Worm (Caenorhabditis elegans) whole organism, late embryonic: ENCODE results near the gene daf-5.

Source experiments
- C08G9.2 ChIP-seq: sonication (generic microtip); optimal IDR thresholded peaks from 2 replicates; lab custom pipeline; 2016; ENCODE audit warnings: mild to moderate bottlenecking, missing genetic modification characterization, moderate library complexity, missing compliant biosample characterization
- K02D7.2 ChIP-seq: sonication (generic microtip); optimal IDR thresholded peaks from 2 replicates; lab custom pipeline; 2017; ENCODE audit warnings: mild to moderate bottlenecking, missing genetic modification characterization, missing compliant biosample characterization
- Y22D7AL.16 ChIP-seq: sonication (generic microtip); optimal IDR thresholded peaks from 2 replicates; lab custom pipeline; 2016; ENCODE audit warnings: missing genetic modification characterization, missing compliant biosample characterization
- ahr-1 ChIP-seq: sonication (generic microtip); optimal IDR thresholded peaks from 2 replicates; lab custom pipeline; 2016; ENCODE audit warnings: missing genetic modification characterization, missing compliant biosample characterization
- ama-1 ChIP-seq: fragments of 150-350 bp; optimal IDR thresholded peaks from 2 replicates; lab custom pipeline; 2014
- ceh-18 ChIP-seq: sonication (generic microtip); optimal IDR thresholded peaks from 2 replicates; lab custom pipeline; 2016; ENCODE audit warnings: missing genetic modification characterization, missing compliant biosample characterization
- ceh-19 ChIP-seq: fragments of 200-800 bp; sonication (Bioruptor generic); optimal IDR thresholded peaks from 2 replicates; lab custom pipeline; 2018; ENCODE audit warnings: mild to moderate bottlenecking, missing genetic modification characterization, missing compliant biosample characterization
- ceh-2 ChIP-seq: sonication (generic microtip); optimal IDR thresholded peaks from 2 replicates; lab custom pipeline; 2016; ENCODE audit warnings: missing genotype, missing genetic modification characterization, missing compliant biosample characterization
- ceh-22 ChIP-seq: sonication (generic microtip); optimal IDR thresholded peaks from 2 replicates; lab custom pipeline; 2017; ENCODE audit warnings: missing biosample characterization, missing genetic modification characterization
- ceh-24 ChIP-seq: sonication (generic microtip); optimal IDR thresholded peaks from 2 replicates; lab custom pipeline; 2016; ENCODE audit warnings: mild to moderate bottlenecking, missing genetic modification characterization, missing compliant biosample characterization
- ceh-31 ChIP-seq: sonication (generic microtip); optimal IDR thresholded peaks from 2 replicates; lab custom pipeline; 2016; ENCODE audit warnings: missing genetic modification characterization, missing compliant biosample characterization
- ceh-6 ChIP-seq: fragments of 200-800 bp; sonication (Bioruptor generic); optimal IDR thresholded peaks from 2 replicates; lab custom pipeline; 2018; ENCODE audit warnings: mild to moderate bottlenecking, missing genetic modification characterization, missing compliant biosample characterization
- ceh-9 ChIP-seq: sonication (generic microtip); optimal IDR thresholded peaks from 2 replicates; lab custom pipeline; 2016; ENCODE audit warnings: mild to moderate bottlenecking, missing genetic modification characterization, inconsistent platforms, missing compliant biosample characterization
- dmd-4 ChIP-seq: sonication (generic microtip); optimal IDR thresholded peaks from 2 replicates; lab custom pipeline; 2016; ENCODE audit warnings: borderline replicate concordance, missing genetic modification characterization, missing compliant biosample characterization
- elt-2 ChIP-seq: sonication (generic microtip); optimal IDR thresholded peaks from 2 replicates; lab custom pipeline; 2016; ENCODE audit warnings: missing genetic modification reagents, missing genetic modification characterization, missing compliant biosample characterization
- elt-4 ChIP-seq: sonication (generic microtip); optimal IDR thresholded peaks from 2 replicates; lab custom pipeline; 2016; ENCODE audit warnings: missing genetic modification characterization, missing compliant biosample characterization
- fkh-6 ChIP-seq: sonication (generic microtip); optimal IDR thresholded peaks from 2 replicates; lab custom pipeline; 2016; ENCODE audit warnings: missing genetic modification characterization, missing compliant biosample characterization
- hlh-15 ChIP-seq: sonication (generic microtip); optimal IDR thresholded peaks from 2 replicates; lab custom pipeline; 2016; ENCODE audit warnings: missing genetic modification characterization, missing compliant biosample characterization
- hlh-30 ChIP-seq: sonication (generic microtip); optimal IDR thresholded peaks from 2 replicates; lab custom pipeline; 2017; ENCODE audit warnings: antibody characterized with exemption, missing genetic modification characterization, missing compliant biosample characterization; ENCODE audit not compliant: insufficient read depth
- hlh-6 ChIP-seq: sonication (generic microtip); optimal IDR thresholded peaks from 2 replicates; lab custom pipeline; 2016; ENCODE audit warnings: missing genotype, missing genetic modification characterization, missing compliant biosample characterization
- lim-6 ChIP-seq: sonication (generic microtip); optimal IDR thresholded peaks from 2 replicates; lab custom pipeline; 2016; ENCODE audit warnings: missing genetic modification characterization, missing compliant biosample characterization
- lin-11 ChIP-seq: fragments of 200-800 bp; sonication (Bioruptor generic); optimal IDR thresholded peaks from 2 replicates; lab custom pipeline; 2018; ENCODE audit warnings: mild to moderate bottlenecking, missing genetic modification characterization, missing compliant biosample characterization
- mec-3 ChIP-seq: sonication (generic microtip); optimal IDR thresholded peaks from 2 replicates; lab custom pipeline; 2016; ENCODE audit warnings: borderline replicate concordance, missing genetic modification characterization, missing compliant biosample characterization
- nfya-1 ChIP-seq: sonication (generic microtip); optimal IDR thresholded peaks from 2 replicates; lab custom pipeline; 2017; ENCODE audit warnings: missing genetic modification characterization, mild to moderate bottlenecking, missing compliant biosample characterization, antibody characterized with exemption, moderate library complexity
- npax-4 ChIP-seq: sonication (generic microtip); optimal IDR thresholded peaks from 2 replicates; lab custom pipeline; 2016; ENCODE audit warnings: missing genetic modification characterization, missing compliant biosample characterization
- pat-9 ChIP-seq: fragments of 200-800 bp; sonication (Bioruptor generic); optimal IDR thresholded peaks from 2 replicates; lab custom pipeline; 2018; ENCODE audit warnings: mild to moderate bottlenecking, missing genetic modification characterization, moderate library complexity, missing compliant biosample characterization
- pax-1 ChIP-seq: fragments of 150-350 bp; optimal IDR thresholded peaks from 2 replicates; lab custom pipeline; 2014; ENCODE audit warnings: missing biosample characterization, missing genetic modification characterization
- pqm-1 ChIP-seq: sonication (generic microtip); optimal IDR thresholded peaks from 2 replicates; lab custom pipeline; 2016; ENCODE audit warnings: missing genetic modification characterization, missing compliant biosample characterization
- pros-1 ChIP-seq: fragments of 150-350 bp; optimal IDR thresholded peaks from 2 replicates; lab custom pipeline; 2014; ENCODE audit warnings: missing biosample characterization, missing genetic modification reagents, missing genetic modification characterization
- ref-2 ChIP-seq: sonication (generic microtip); optimal IDR thresholded peaks from 2 replicates; lab custom pipeline; 2016; ENCODE audit warnings: missing genetic modification characterization, missing compliant biosample characterization
- rnt-1 ChIP-seq: sonication (generic microtip); optimal IDR thresholded peaks from 2 replicates; lab custom pipeline; 2016; ENCODE audit warnings: missing genetic modification characterization, missing compliant biosample characterization
- sdc-2 ChIP-seq: sonication (generic microtip); optimal IDR thresholded peaks from 2 replicates; lab custom pipeline; 2016; ENCODE audit warnings: missing genotype, missing genetic modification characterization, missing compliant biosample characterization
- tbx-2 ChIP-seq: sonication (generic microtip); optimal IDR thresholded peaks from 2 replicates; lab custom pipeline; 2016; ENCODE audit warnings: missing genetic modification characterization, missing compliant biosample characterization
- tbx-7 ChIP-seq: sonication (generic microtip); optimal IDR thresholded peaks from 2 replicates; lab custom pipeline; 2016; ENCODE audit warnings: missing genotype, missing genetic modification characterization, missing compliant biosample characterization
- unc-55 ChIP-seq: sonication (generic microtip); optimal IDR thresholded peaks from 2 replicates; lab custom pipeline; 2017; ENCODE audit warnings: missing biosample characterization, missing genetic modification reagents, missing genetic modification characterization
- unc-86 ChIP-seq: sonication (generic microtip); optimal IDR thresholded peaks from 2 replicates; lab custom pipeline; 2016; ENCODE audit warnings: missing genetic modification characterization, missing compliant biosample characterization
- ztf-16 ChIP-seq: sonication (generic microtip); optimal IDR thresholded peaks from 2 replicates; lab custom pipeline; 2017; ENCODE audit warnings: missing genetic modification characterization, missing compliant biosample characterization

Gene daf-5

ce11 chrII:14040204-14040842 lies 11.8 kb downstream of the daf-5 start (continued):
- TF ChIP-seq ceh-24, result no peak
- no peak for TF ChIP-seq sdc-2
- peak; percentile 62 for TF ChIP-seq nfya-1 (tag; lab: Kevin White, UChicago)
- peak; percentile 76 for TF ChIP-seq unc-55
- TF ChIP-seq ceh-19 (GFP tag; lab: Kevin White, UChicago), result no peak
- peak; percentile 20 for TF ChIP-seq lim-6 (tag; lab: Kevin White, UChicago)
- TF ChIP-seq ceh-18 (tag; lab: Kevin White, UChicago), result peak; percentile 97
- no peak for TF ChIP-seq pax-1 (tag; lab: Kevin White, UChicago)
- TF ChIP-seq fkh-6 (tag; lab: Kevin White, UChicago), result no peak
- no peak for TF ChIP-seq hlh-15
- no peak for TF ChIP-seq Y22D7AL.16 (tag; lab: Kevin White, UChicago)
- no peak for TF ChIP-seq unc-86
- peak; percentile 53 for TF ChIP-seq tbx-2
- no peak for TF ChIP-seq npax-4
- TF ChIP-seq pat-9 (tag; lab: Kevin White, UChicago), result peak; percentile 7
- no peak for TF ChIP-seq ceh-22 (tag; lab: Kevin White, UChicago)
- no peak for TF ChIP-seq K02D7.2 (tag; lab: Kevin White, UChicago)
- no peak for TF ChIP-seq ceh-6 (GFP tag; lab: Kevin White, UChicago)
- no peak for TF ChIP-seq hlh-6 (tag; lab: Kevin White, UChicago)
- peak; percentile 53 for TF ChIP-seq pros-1 (tag; lab: Kevin White, UChicago)
- TF ChIP-seq dmd-4 (tag; lab: Kevin White, UChicago), result no peak
- peak; percentile 83 for TF ChIP-seq ceh-31 (tag; lab: Kevin White, UChicago)
- TF ChIP-seq mec-3 (tag; lab: Kevin White, UChicago), result no peak
- TF ChIP-seq ceh-9 (tag; lab: Kevin White, UChicago), result no peak
- no peak for TF ChIP-seq tbx-7
- no peak for TF ChIP-seq ahr-1 (tag; lab: Kevin White, UChicago)
- TF ChIP-seq pqm-1, result peak; percentile 92
- TF ChIP-seq rnt-1 (tag; lab: Kevin White, UChicago), result peak; percentile 67
- TF ChIP-seq ama-1 (lab: Kevin White, UChicago), result no peak

ce11 chrII:14039811-14040203 lies 12.3 kb downstream of the daf-5 start:
- TF ChIP-seq ceh-2 (no peak), elt-4 (tag; lab: Kevin White, UChicago) (no peak), C08G9.2 (no peak), lin-11 (tag; lab: Kevin White, UChicago) (no peak), hlh-6 (tag; lab: Kevin White, UChicago) (no peak), ztf-16 (tag; lab: Kevin White, UChicago) (no peak), pros-1 (tag; lab: Kevin White, UChicago) (no peak), K02D7.2 (tag; lab: Kevin White, UChicago) (no peak), ceh-9 (tag; lab: Kevin White, UChicago) (no peak), ceh-31 (tag; lab: Kevin White, UChicago) (no peak), unc-55 (no peak), unc-86 (no peak), ref-2 (no peak)

ce11 chrII:14038331-14038730 lies 13.8 kb downstream of the daf-5 start:
- TF ChIP-seq pat-9 (tag; lab: Kevin White, UChicago), result no peak
- peak; percentile 10 for TF ChIP-seq elt-2 (tag; lab: Kevin White, UChicago)
- no peak for TF ChIP-seq ceh-6 (GFP tag; lab: Kevin White, UChicago)
- no peak for TF ChIP-seq sdc-2
- peak; percentile 3 for TF ChIP-seq unc-55
- TF ChIP-seq hlh-30 (tag; lab: Kevin White, UChicago), result no peak
- TF ChIP-seq tbx-7, result no peak
- TF ChIP-seq, all 69 proteins: peak for 2
